Worm (Caenorhabditis elegans): ENCODE measurements around the gene F44E7.3.

Gene F44E7.3

DNA sequence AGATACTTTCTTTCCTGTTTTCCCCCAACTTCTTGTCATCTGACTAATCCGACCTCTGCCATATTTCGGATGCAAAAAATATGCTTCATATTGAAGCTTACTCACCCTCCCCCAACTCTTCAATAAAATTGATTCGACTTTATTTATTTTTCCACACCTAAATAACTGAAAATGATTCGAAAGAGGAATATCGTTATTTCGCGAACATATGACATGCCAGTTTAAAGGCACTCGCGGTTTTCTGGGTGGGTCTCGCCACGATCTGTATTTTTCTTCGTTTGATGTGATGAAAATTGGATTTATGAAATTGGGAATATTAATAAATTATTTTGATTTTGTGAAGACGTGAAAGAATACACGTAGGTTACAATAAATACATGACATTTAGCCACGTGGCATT lies at the start of gene F44E7.3:
TSS of gene F44E7.3 (plus strand) at position 319 of the 400 bp plus-strand sequence.
- TF ChIP-seq egl-44 (GFP tag; IDR thresholded peaks at IDR 0.05) (no peak), dpl-1 (GFP tag; optimal IDR thresholded peaks at IDR 0.05) (no peak), nfya-2 (GFP tag; IDR thresholded peaks at IDR 0.05) (no peak), ama-1 (optimal IDR thresholded peaks at IDR 0.05) (peak; percentile 27), ama-1 (GFP tag; optimal IDR thresholded peaks at IDR 0.05) (no peak), madf-3 (GFP tag; IDR thresholded peaks at IDR 0.05) (0 out of 2 replicates have a peak, but pooled peaks have one; percentile 24)

DNA sequence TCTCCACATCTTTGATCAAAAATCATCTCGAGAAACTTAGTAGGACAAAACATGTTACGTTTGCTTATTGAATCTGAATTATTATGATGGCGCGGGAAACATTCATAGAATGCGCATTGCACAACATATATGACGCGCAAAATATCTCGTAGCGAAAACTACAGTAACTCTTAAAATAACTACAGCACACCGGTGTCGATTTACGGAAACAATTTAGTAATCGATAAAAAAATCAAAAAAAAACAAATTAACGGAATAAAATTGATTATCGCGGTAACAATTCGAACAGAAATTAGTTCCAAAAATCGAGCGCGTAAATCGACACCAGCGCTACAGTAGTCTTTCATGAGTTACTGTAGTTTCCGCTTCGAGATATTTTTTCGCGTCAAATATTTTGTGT lies 49.7 kb upstream of the F44E7.3 start:
- TF ChIP-seq lin-54 (GFP tag; optimal IDR thresholded peaks at IDR 0.05) (no peak), die-1 (tag; optimal IDR thresholded peaks at IDR 0.05) (no peak), Y53F4B.3 (GFP tag; IDR thresholded peaks at IDR 0.05) (no peak), sptf-2 (GFP tag; optimal IDR thresholded peaks at IDR 0.05) (no peak), somi-1 (GFP tag; optimal IDR thresholded peaks at IDR 0.05) (no peak), F10E7.11 (tag; optimal IDR thresholded peaks at IDR 0.05) (no peak), B0336.3 (GFP tag; IDR thresholded peaks at IDR 0.05) (peak; percentile 29; the same call in 1 of the 2 replicates), nhr-27 (tag; optimal IDR thresholded peaks at IDR 0.05) (no peak), hlh-12 (tag; optimal IDR thresholded peaks at IDR 0.05) (no peak), nhr-90 (tag; optimal IDR thresholded peaks at IDR 0.05) (no peak), ekl-4 (GFP tag; IDR thresholded peaks at IDR 0.05) (no peak), gei-17 (GFP tag; optimal IDR thresholded peaks at IDR 0.05) (no peak), F37B4.10 (GFP tag; IDR thresholded peaks at IDR 0.05) (no peak), attf-6 (GFP tag; IDR thresholded peaks at IDR 0.05) (0 out of 2 replicates have a peak, but pooled peaks have one; percentile 19), bed-2 (GFP tag; IDR thresholded peaks at IDR 0.05) (no peak), B0261.1 (tag; optimal IDR thresholded peaks at IDR 0.05) (no peak), F33H1.4 (GFP tag; IDR thresholded peaks at IDR 0.05) (peak; percentile 33; the same call in 1 of the 2 replicates), efl-1 (GFP tag; optimal IDR thresholded peaks at IDR 0.05) (peak; percentile 34), bed-1 (GFP tag; IDR thresholded peaks at IDR 0.05) (no peak), lin-26 (GFP tag; IDR thresholded peaks at IDR 0.05) (no peak), tbx-9 (tag; optimal IDR thresholded peaks at IDR 0.05; ENCODE audit: borderline replicate concordance) (no peak), ztf-3 (GFP tag; optimal IDR thresholded peaks at IDR 0.05) (no peak), repo-1 (tag; optimal IDR thresholded peaks at IDR 0.05) (no peak), pbrm-1 (GFP tag; IDR thresholded peaks at IDR 0.05) (0 out of 2 replicates have a peak, but pooled peaks have one; percentile 18), cebp-2 (GFP tag; IDR thresholded peaks at IDR 0.05) (no peak), ceh-27 (GFP tag; optimal IDR thresholded peaks at IDR 0.05) (no peak), tbp1 (GFP tag; optimal IDR thresholded peaks at IDR 0.05) (no peak), lsl-1 (GFP tag; optimal IDR thresholded peaks at IDR 0.05) (peak; percentile 53), madf-6 (GFP tag; IDR thresholded peaks at IDR 0.05) (peak; percentile 65; the same call in 1 of the 2 replicates), mcd-1 (GFP tag; IDR thresholded peaks at IDR 0.05) (no peak), ceh-58 (GFP tag; IDR thresholded peaks at IDR 0.05) (0 out of 2 replicates have a peak, but pooled peaks have one; percentile 19), B0019.2 (GFP tag; conservative IDR thresholded peaks at IDR 0.05) (no peak), F23B12.7 (tag; optimal IDR thresholded peaks at IDR 0.05; ENCODE audit: insufficient read depth) (no peak), atf-7 (tag; optimal IDR thresholded peaks at IDR 0.05) (no peak), ztf-28 (GFP tag; IDR thresholded peaks at IDR 0.05) (no peak), F39B2.1 (GFP tag; IDR thresholded peaks at IDR 0.05) (no peak), hmg-1.2 (GFP tag; IDR thresholded peaks at IDR 0.05) (0 out of 2 replicates have a peak, but pooled peaks have one; percentile 18), hrde-1 (tag; optimal IDR thresholded peaks at IDR 0.05; ENCODE audit: borderline replicate concordance) (peak; percentile 37), akir-1 (GFP tag; optimal IDR thresholded peaks at IDR 0.05) (no peak), madf-10 (tag; optimal IDR thresholded peaks at IDR 0.05) (no peak), aptf-2 (GFP tag; conservative IDR thresholded peaks at IDR 0.05) (no peak), F49E8.2 (tag; optimal IDR thresholded peaks at IDR 0.05; ENCODE audit: insufficient read depth) (no peak)
